Worm (Caenorhabditis elegans): ENCODE measurements around the gene F19B2.5.

DNA sequence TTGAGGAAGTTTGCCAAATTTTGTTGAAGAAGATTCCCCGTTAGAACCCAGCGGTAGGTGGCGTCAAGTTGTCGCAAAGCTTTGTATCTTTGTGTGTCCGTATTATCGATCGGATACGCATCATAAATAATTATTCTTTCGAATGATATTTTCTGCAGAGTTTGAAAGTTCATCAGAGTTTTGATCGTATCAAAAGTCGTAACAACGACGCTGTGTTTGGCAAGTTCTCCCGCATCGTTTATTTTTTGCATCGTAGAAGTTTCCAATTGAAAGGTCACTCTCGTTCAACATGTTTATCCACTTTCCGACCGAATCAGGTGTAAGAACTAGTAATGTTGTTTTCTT, 888 bp downstream of the F19B2.5 start:
- no peak for TF ChIP-seq fos-1 (tag; optimal IDR thresholded peaks at IDR 0.05)
- no peak for TF ChIP-seq unc-62 (GFP tag; optimal IDR thresholded peaks at IDR 0.05)
- TF ChIP-seq nhr-12 (tag; optimal IDR thresholded peaks at IDR 0.05), result no peak
- TF ChIP-seq zip-4 (GFP tag; optimal IDR thresholded peaks at IDR 0.05), result no peak
- no peak for TF ChIP-seq nhr-11 (tag; optimal IDR thresholded peaks at IDR 0.05)
- TF ChIP-seq fkh-10 (GFP tag; optimal IDR thresholded peaks at IDR 0.05), result no peak
- no peak for TF ChIP-seq mep-1 (tag; optimal IDR thresholded peaks at IDR 0.05)
- TF ChIP-seq skn-1 (tag; optimal IDR thresholded peaks at IDR 0.05), result no peak
- TF ChIP-seq nhr-28 (tag; optimal IDR thresholded peaks at IDR 0.05), result no peak
- TF ChIP-seq nhr-76 (tag; optimal IDR thresholded peaks at IDR 0.05), result no peak
- TF ChIP-seq unc-130 (tag; optimal IDR thresholded peaks at IDR 0.05), result no peak
- no peak for TF ChIP-seq hlh-4 (tag; optimal IDR thresholded peaks at IDR 0.05)
- no peak for TF ChIP-seq mdl-1 (tag; optimal IDR thresholded peaks at IDR 0.05)
- TF ChIP-seq aly-2 (tag; optimal IDR thresholded peaks at IDR 0.05), result no peak
